Worm (Caenorhabditis elegans) whole organism, L2 larva: ENCODE measurements around the gene glr-6.

ENCODE experiments used
- C34F6.9 ChIP-seq: fragments of 150-350 bp; optimal IDR thresholded peaks from 2 replicates; lab custom pipeline; 2014; ENCODE audit warnings: missing biosample characterization, missing genetic modification characterization
- F13H6.1 ChIP-seq: sonication (generic microtip); optimal IDR thresholded peaks from 2 replicates; lab custom pipeline; 2016; ENCODE audit warnings: missing genetic modification characterization, missing compliant biosample characterization
- R02D3.7 ChIP-seq: fragments of 150-350 bp; optimal IDR thresholded peaks from 2 replicates; lab custom pipeline; 2014; ENCODE audit warnings: missing biosample characterization, missing genetic modification characterization
- ZK546.5 ChIP-seq: sonication (generic microtip); optimal IDR thresholded peaks from 2 replicates; lab custom pipeline; 2017; ENCODE audit warnings: missing biosample characterization, missing genetic modification characterization
- alr-1 ChIP-seq: fragments of 150-350 bp; optimal IDR thresholded peaks from 2 replicates; lab custom pipeline; 2014; ENCODE audit warnings: missing biosample characterization, missing genetic modification characterization
- ama-1 ChIP-seq: fragments of 150-350 bp; optimal IDR thresholded peaks from 2 replicates; lab custom pipeline; 2018; ENCODE audit warnings: inconsistent platforms
- blmp-1 ChIP-seq: sonication (generic microtip); optimal IDR thresholded peaks from 2 replicates; lab custom pipeline; 2017; ENCODE audit warnings: missing genetic modification characterization, mild to moderate bottlenecking, missing compliant biosample characterization, antibody characterized with exemption, moderate library complexity; ENCODE audit not compliant: insufficient read depth
- ceh-16 ChIP-seq: fragments of 150-350 bp; optimal IDR thresholded peaks from 2 replicates; lab custom pipeline; 2014; ENCODE audit warnings: missing biosample characterization, missing genetic modification characterization
- ceh-82 ChIP-seq: fragments of 150-350 bp; optimal IDR thresholded peaks from 2 replicates; lab custom pipeline; 2014; ENCODE audit warnings: missing biosample characterization, missing genetic modification characterization
- crh-2 ChIP-seq: sonication (generic microtip); optimal IDR thresholded peaks from 2 replicates; lab custom pipeline; 2017; ENCODE audit warnings: missing biosample characterization, missing genetic modification characterization
- dmd-4 ChIP-seq: sonication (generic microtip); optimal IDR thresholded peaks from 2 replicates; lab custom pipeline; 2017; ENCODE audit warnings: missing biosample characterization, missing genetic modification characterization
- egl-27 ChIP-seq: sonication (generic microtip); optimal IDR thresholded peaks from 3 replicates; lab custom pipeline; 2017; ENCODE audit warnings: missing biosample characterization, missing genetic modification reagents, missing genetic modification characterization
- elt-1 ChIP-seq: fragments of 150-350 bp; optimal IDR thresholded peaks from 2 replicates; lab custom pipeline; 2014; ENCODE audit warnings: missing biosample characterization, missing genetic modification characterization
- elt-3 ChIP-seq: sonication (generic microtip); optimal IDR thresholded peaks from 2 replicates; lab custom pipeline; 2017; ENCODE audit warnings: missing biosample characterization, missing genetic modification characterization
- fos-1 ChIP-seq: fragments of 150-350 bp; optimal IDR thresholded peaks from 2 replicates; lab custom pipeline; 2014; ENCODE audit warnings: missing biosample characterization, missing genetic modification characterization
- gmeb-1 ChIP-seq: fragments of 150-350 bp; optimal IDR thresholded peaks from 2 replicates; lab custom pipeline; 2014; ENCODE audit warnings: missing biosample characterization, missing genetic modification characterization
- lin-11 ChIP-seq: fragments of 150-350 bp; sonication (generic microtip); optimal IDR thresholded peaks from 2 replicates; lab custom pipeline; 2014; ENCODE audit warnings: missing biosample characterization, missing genetic modification characterization, inconsistent platforms, mixed read lengths
- lin-13 ChIP-seq: fragments of 150-350 bp; optimal IDR thresholded peaks from 2 replicates; lab custom pipeline; 2014; ENCODE audit warnings: missing biosample characterization, missing genetic modification reagents, missing genetic modification characterization
- lin-39 ChIP-seq: fragments of 150-350 bp; optimal IDR thresholded peaks from 2 replicates; lab custom pipeline; 2014; ENCODE audit warnings: missing biosample characterization, missing genetic modification reagents, missing genetic modification characterization
- lsy-2 ChIP-seq, 2 experiments: fragments of 150-350 bp in 1 of 2; sonication (generic microtip) in 1 of 2; optimal IDR thresholded peaks; 2 replicates each; lab custom pipeline; 2014 to 2017; ENCODE audit warnings: missing biosample characterization in 2 of 2, missing genetic modification characterization in 2 of 2
- mbf-1 ChIP-seq: sonication (generic microtip); optimal IDR thresholded peaks from 2 replicates; lab custom pipeline; 2017; ENCODE audit warnings: missing biosample characterization, missing genetic modification characterization
- mdl-1 ChIP-seq, 2 experiments: fragments of 150-350 bp in 1 of 2; sonication (generic microtip) in 1 of 2; optimal IDR thresholded peaks; 2 replicates each; lab custom pipeline; 2017; ENCODE audit warnings: missing biosample characterization in 2 of 2, missing genetic modification characterization in 2 of 2
- nhr-10 ChIP-seq: sonication (generic microtip); optimal IDR thresholded peaks from 2 replicates; lab custom pipeline; 2017; ENCODE audit warnings: missing biosample characterization, missing genetic modification characterization
- nhr-129 ChIP-seq: fragments of 150-350 bp; optimal IDR thresholded peaks from 2 replicates; lab custom pipeline; 2014; ENCODE audit warnings: missing biosample characterization, missing genetic modification characterization
- nhr-21 ChIP-seq: fragments of 150-350 bp; optimal IDR thresholded peaks from 2 replicates; lab custom pipeline; 2014; ENCODE audit warnings: missing biosample characterization, missing genetic modification characterization
- nhr-23 ChIP-seq: fragments of 150-350 bp; optimal IDR thresholded peaks from 2 replicates; lab custom pipeline; 2014; ENCODE audit warnings: missing biosample characterization, missing genetic modification reagents, missing genetic modification characterization
- nhr-237 ChIP-seq: fragments of 150-350 bp; optimal IDR thresholded peaks from 2 replicates; lab custom pipeline; 2014; ENCODE audit warnings: missing biosample characterization, missing genetic modification characterization
- nhr-25 ChIP-seq: fragments of 150-350 bp; sonication (generic microtip); optimal IDR thresholded peaks from 3 replicates; lab custom pipeline; 2014; ENCODE audit warnings: missing biosample characterization, missing genetic modification characterization
- nhr-6 ChIP-seq: fragments of 150-350 bp; optimal IDR thresholded peaks from 2 replicates; lab custom pipeline; 2014; ENCODE audit warnings: missing biosample characterization, missing genetic modification characterization
- nhr-77 ChIP-seq: fragments of 150-350 bp; optimal IDR thresholded peaks from 2 replicates; lab custom pipeline; 2014; ENCODE audit warnings: missing biosample characterization, missing genetic modification characterization
- peb-1 ChIP-seq: fragments of 150-350 bp; optimal IDR thresholded peaks from 2 replicates; lab custom pipeline; 2014; ENCODE audit warnings: missing biosample characterization, missing genetic modification characterization
- sem-4 ChIP-seq: fragments of 150-350 bp; optimal IDR thresholded peaks from 2 replicates; lab custom pipeline; 2014; ENCODE audit warnings: missing biosample characterization, missing genetic modification reagents, missing genetic modification characterization
- skn-1 ChIP-seq: sonication (generic microtip); optimal IDR thresholded peaks from 2 replicates; lab custom pipeline; 2017; ENCODE audit warnings: missing biosample characterization, missing genetic modification characterization
- sma-3 ChIP-seq: sonication (generic microtip); optimal IDR thresholded peaks from 2 replicates; lab custom pipeline; 2016; ENCODE audit warnings: missing genetic modification reagents, missing genetic modification characterization, missing compliant biosample characterization
- sma-9 ChIP-seq, 2 experiments: fragments of 150-350 bp in 1 of 2; sonication (generic microtip) in 1 of 2; optimal IDR thresholded peaks; 2 replicates each; lab custom pipeline; 2014 to 2016; ENCODE audit warnings: missing genetic modification characterization in 2 of 2, mild to moderate bottlenecking in 1 of 2, missing biosample characterization in 1 of 2, missing compliant biosample characterization in 1 of 2, missing genetic modification reagents in 1 of 2, moderate library complexity in 1 of 2
- snpc-4 ChIP-seq: fragments of 150-350 bp; optimal IDR thresholded peaks from 2 replicates; lab custom pipeline; 2014; ENCODE audit warnings: missing biosample characterization, missing genetic modification characterization
- unc-55 ChIP-seq: fragments of 150-350 bp; sonication (generic microtip); optimal IDR thresholded peaks from 3 replicates; lab custom pipeline; 2014; ENCODE audit warnings: missing biosample characterization, missing genetic modification reagents, missing genetic modification characterization
- unc-62 ChIP-seq: fragments of 150-350 bp; optimal IDR thresholded peaks from 2 replicates; lab custom pipeline; 2014; ENCODE audit warnings: missing biosample characterization, missing genetic modification reagents, missing genetic modification characterization
- zag-1 ChIP-seq: fragments of 150-350 bp; optimal IDR thresholded peaks from 2 replicates; lab custom pipeline; 2014; ENCODE audit warnings: missing biosample characterization, missing genetic modification characterization
- ztf-1 ChIP-seq: fragments of 200-800 bp; sonication (Bioruptor generic); conservative IDR thresholded peaks from 2 replicates; pipeline ENCODE4 v1.3.6; 2022; ENCODE audit warnings: missing genetic modification characterization, missing compliant biosample characterization
- ztf-11 ChIP-seq: sonication (generic microtip); optimal IDR thresholded peaks from 2 replicates; lab custom pipeline; 2017; ENCODE audit warnings: missing biosample characterization, missing genetic modification characterization
- ztf-4 ChIP-seq: fragments of 150-350 bp; optimal IDR thresholded peaks from 2 replicates; lab custom pipeline; 2014; ENCODE audit warnings: missing biosample characterization, missing genetic modification characterization

Gene glr-6

DNA sequence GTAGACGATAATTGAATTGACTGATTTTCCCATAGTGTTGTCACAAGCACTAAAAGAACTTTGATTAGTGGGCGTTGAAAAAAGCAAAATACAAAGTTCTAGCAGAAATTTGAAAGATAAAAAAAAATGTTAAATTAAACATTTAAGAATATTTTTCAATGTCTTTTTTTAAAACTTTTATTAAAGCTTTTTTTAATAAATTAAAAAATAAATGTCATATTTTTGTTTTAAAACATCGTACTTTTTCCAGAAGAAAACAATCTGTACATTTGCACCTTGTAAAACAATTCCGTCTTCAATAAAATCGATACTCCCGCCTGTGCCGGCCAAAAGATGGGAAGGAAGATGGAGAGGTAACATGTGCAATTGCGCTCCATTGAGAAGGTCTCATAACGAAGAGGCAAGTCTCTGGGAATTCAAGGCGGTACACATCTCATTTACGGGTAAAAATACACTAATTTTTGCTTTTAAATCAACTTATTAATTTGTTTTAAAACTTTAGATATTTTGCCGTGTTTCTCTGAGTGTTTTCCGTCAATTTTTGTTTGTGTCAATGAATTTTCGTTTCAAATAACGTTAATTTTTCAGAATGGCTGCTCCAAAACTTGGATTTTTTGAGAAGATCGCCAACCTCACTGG is at the start of gene glr-6, which contains the start of gene asg-2:
Gene glr-6 (minus strand): TSS at position 51 of the 639 bp plus-strand sequence.
Gene asg-2 (plus strand): TSS at position 589 of the 639 bp plus-strand sequence.
- TF ChIP-seq unc-62 (GFP tag; lab: Kevin White, UChicago): no peak
- no peak for TF ChIP-seq elt-3
- TF ChIP-seq nhr-10: no peak
- TF ChIP-seq snpc-4 (tag; lab: Kevin White, UChicago): peak; percentile 63
- peak; percentile 21 for TF ChIP-seq nhr-77 (tag; lab: Kevin White, UChicago)
- peak; percentile 81 for TF ChIP-seq nhr-21
- TF ChIP-seq lin-11 (tag; lab: Kevin White, UChicago): peak; percentile 14
- TF ChIP-seq mbf-1 (tag; lab: Kevin White, UChicago): no peak
- TF ChIP-seq egl-27: peak; percentile 15
- TF ChIP-seq elt-1 (tag; lab: Kevin White, UChicago): no peak
- peak; percentile 83 for TF ChIP-seq sma-9 (GFP tag; optimal IDR thresholded peaks at IDR 0.05; lab: Kevin White, UChicago)
- no peak for TF ChIP-seq sma-9 (tag; optimal IDR thresholded peaks at IDR 0.05; lab: Kevin White, UChicago)
- TF ChIP-seq R02D3.7 (tag; lab: Kevin White, UChicago): peak; percentile 24
- TF ChIP-seq nhr-25 (tag; lab: Kevin White, UChicago): peak; percentile 83
- peak; percentile 66 for TF ChIP-seq skn-1
- peak; percentile 13 for TF ChIP-seq blmp-1 (tag; lab: Kevin White, UChicago)
- TF ChIP-seq ztf-4 (tag; lab: Kevin White, UChicago): peak; percentile 35
- no peak for TF ChIP-seq lin-39 (tag; lab: Kevin White, UChicago)
- peak; percentile 96 for TF ChIP-seq unc-55 (GFP tag; lab: Kevin White, UChicago)
- TF ChIP-seq alr-1 (tag; lab: Kevin White, UChicago): no peak
- TF ChIP-seq lin-13: peak; percentile 90
- no peak for TF ChIP-seq nhr-237
- peak; percentile 35 for TF ChIP-seq ceh-16 (tag; lab: Kevin White, UChicago)
- TF ChIP-seq lsy-2 (tag; optimal IDR thresholded peaks at IDR 0.05; lab: Kevin White, UChicago): peak; percentile 36 to 90
- TF ChIP-seq zag-1 (tag; lab: Kevin White, UChicago): peak; percentile 45
- peak; percentile 91 for TF ChIP-seq C34F6.9 (tag; lab: Kevin White, UChicago)
- peak; percentile 74 for TF ChIP-seq nhr-6 (tag; lab: Kevin White, UChicago)
- peak; percentile 26 for TF ChIP-seq ceh-82 (tag; lab: Kevin White, UChicago)
- no peak for TF ChIP-seq ZK546.5
- TF ChIP-seq nhr-23 (tag; lab: Kevin White, UChicago): no peak
- TF ChIP-seq gmeb-1: peak; percentile 82
- peak; percentile 84 for TF ChIP-seq sem-4 (tag; lab: Kevin White, UChicago)
- peak; percentile 82 for TF ChIP-seq fos-1 (tag; lab: Kevin White, UChicago)
- peak; percentile 31 for TF ChIP-seq ama-1
- TF ChIP-seq sma-3 (GFP tag; lab: Kevin White, UChicago): peak; percentile 84
- TF ChIP-seq dmd-4: no peak
- peak; percentile 64 for TF ChIP-seq F13H6.1
- TF ChIP-seq crh-2 (tag; lab: Kevin White, UChicago): peak; percentile 90
- TF ChIP-seq nhr-129 (tag; lab: Kevin White, UChicago): peak; percentile 92
- no peak for TF ChIP-seq ztf-1 (GFP tag; lab: Robert Waterston, UW)
- no peak for TF ChIP-seq mdl-1 (tag; optimal IDR thresholded peaks at IDR 0.05; lab: Kevin White, UChicago)
- TF ChIP-seq, all 48 proteins: peak for 27

DNA sequence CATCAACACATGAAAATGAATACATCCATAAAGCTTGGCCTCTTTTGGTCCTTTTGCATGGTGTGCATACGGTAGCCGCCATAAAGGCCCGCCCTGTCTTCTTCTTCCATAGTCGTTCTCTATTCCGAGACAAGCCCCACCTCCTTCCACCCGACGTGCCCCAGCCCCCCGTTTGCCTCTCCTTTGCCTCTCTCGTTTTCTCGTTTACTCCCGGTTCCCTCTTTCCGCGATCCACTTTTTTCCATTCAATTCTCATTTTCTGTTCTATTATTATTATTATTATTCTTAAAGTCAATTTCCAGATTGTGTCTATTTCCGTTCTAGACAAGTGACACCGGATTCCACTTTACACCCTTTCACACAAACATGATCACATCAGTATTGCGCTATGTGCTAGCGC is 48.9 kb upstream of the glr-6 start, which contains the start of gene unc-6:
Gene unc-6 (plus strand): TSS at position 301 of the 400 bp plus-strand sequence.
- TF ChIP-seq nhr-25 (tag; lab: Kevin White, UChicago) (no peak), crh-2 (tag; lab: Kevin White, UChicago) (no peak), unc-62 (GFP tag; lab: Kevin White, UChicago) (no peak)

- no peak for TF ChIP-seq peb-1
- no peak for TF ChIP-seq ztf-11 (tag; lab: Kevin White, UChicago)
- no peak for TF ChIP-seq gmeb-1
- TF ChIP-seq mdl-1 (tag; optimal IDR thresholded peaks at IDR 0.05; lab: Kevin White, UChicago): no peak
- no peak for TF ChIP-seq fos-1 (tag; lab: Kevin White, UChicago)
Measured at ce11 chrX:6888208-6888607, 47.7 kb upstream of the glr-6 start.
